Fruit fly (Drosophila melanogaster) whole organism, pupa: ENCODE data around the gene Culd.

Source experiments
- CG10348 ChIP-seq: fragments of 200-800 bp; sonication (Bioruptor generic); IDR thresholded peaks from 2 replicates; pipeline ENCODE4 v1.3.6; 2022; ENCODE audit warnings: missing biosample characterization, missing genetic modification characterization
- CG13204 ChIP-seq: fragments of 200-800 bp; sonication (Bioruptor generic); optimal IDR thresholded peaks from 2 replicates; lab custom pipeline; 2018; ENCODE audit warnings: missing biosample characterization, mild to moderate bottlenecking, missing genetic modification characterization, moderate library complexity
- CG15710 ChIP-seq: fragments of 200-800 bp; sonication (Bioruptor generic); optimal IDR thresholded peaks from 2 replicates; lab custom pipeline; 2018; ENCODE audit warnings: missing biosample characterization, mild to moderate bottlenecking, missing genetic modification characterization, moderate library complexity
- CG17806 ChIP-seq: fragments of 200-800 bp; sonication (Bioruptor generic); optimal IDR thresholded peaks from 2 replicates; lab custom pipeline; 2018; ENCODE audit warnings: missing biosample characterization, mild to moderate bottlenecking, missing genetic modification characterization, moderate library complexity
- CG34367 ChIP-seq: fragments of 200-800 bp; sonication (Bioruptor generic); optimal IDR thresholded peaks from 2 replicates; lab custom pipeline; 2018; ENCODE audit warnings: missing biosample characterization, mild to moderate bottlenecking, missing genetic modification characterization
- CG4496 ChIP-seq: fragments of 200-800 bp; sonication (Bioruptor generic); IDR thresholded peaks from 3 replicates; pipeline ENCODE4 v1.3.6; 2022; ENCODE audit warnings: missing biosample characterization, missing genetic modification characterization
- CG8159 ChIP-seq: fragments of 200-800 bp; sonication (Bioruptor generic); optimal IDR thresholded peaks from 3 replicates; lab custom pipeline; 2018; ENCODE audit warnings: missing biosample characterization, mild to moderate bottlenecking, missing genetic modification characterization, moderate library complexity
- CG9948 ChIP-seq: fragments of 200-800 bp; sonication (Bioruptor generic); optimal IDR thresholded peaks from 2 replicates; lab custom pipeline; 2018; ENCODE audit warnings: missing biosample characterization, mild to moderate bottlenecking, missing genetic modification characterization, moderate library complexity
- Ets98B ChIP-seq: fragments of 200-800 bp; sonication (Bioruptor generic); IDR thresholded peaks from 2 replicates; pipeline ENCODE4 v1.3.6; 2022; ENCODE audit warnings: missing biosample characterization, missing genetic modification characterization
- Pif1A ChIP-seq: fragments of 200-800 bp; sonication (Bioruptor generic); optimal IDR thresholded peaks from 3 replicates; lab custom pipeline; 2016; ENCODE audit warnings: missing biosample characterization, missing genetic modification characterization
- Pif1B ChIP-seq: fragments of 200-800 bp; sonication (Bioruptor generic); optimal IDR thresholded peaks from 3 replicates; lab custom pipeline; 2016; ENCODE audit warnings: missing biosample characterization, missing genetic modification characterization
- Snoo ChIP-seq: fragments of 200-800 bp; sonication (Bioruptor generic); optimal IDR thresholded peaks from 3 replicates; lab custom pipeline; 2017; ENCODE audit warnings: missing biosample characterization, mild to moderate bottlenecking, missing genetic modification characterization, inconsistent platforms
- fd96Ca ChIP-seq: fragments of 200-800 bp; sonication (Bioruptor generic); IDR thresholded peaks from 3 replicates; pipeline ENCODE4 v1.3.6; 2022; ENCODE audit warnings: missing biosample characterization, missing genetic modification characterization
- gl ChIP-seq: fragments of 200-800 bp; sonication (Bioruptor generic); optimal IDR thresholded peaks from 2 replicates; lab custom pipeline; 2018; ENCODE audit warnings: missing biosample characterization, mild to moderate bottlenecking, missing genetic modification characterization
- rn ChIP-seq: fragments of 200-800 bp; sonication (Bioruptor generic); IDR thresholded peaks from 2 replicates; pipeline ENCODE4 v1.3.6; 2022; ENCODE audit warnings: missing biosample characterization, missing genetic modification characterization

The Culd gene

DNA sequence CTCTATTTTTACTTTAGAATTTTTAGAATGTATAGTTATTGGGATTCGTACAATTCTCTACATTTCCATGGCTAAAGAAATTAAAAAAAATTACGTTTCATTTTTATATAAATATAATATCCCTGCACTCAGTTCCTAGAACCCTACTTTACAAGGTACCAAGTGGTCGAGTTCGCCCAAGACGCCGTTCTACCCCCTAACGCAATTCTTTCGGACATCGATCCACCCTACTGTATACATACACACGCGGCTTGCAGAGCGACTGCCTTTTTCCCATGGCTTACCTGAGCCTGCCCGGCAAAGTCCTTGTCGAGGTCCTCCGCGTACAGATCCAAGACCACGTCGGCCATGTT is 41.3 kb downstream of the Culd start:
- TF ChIP-seq Pif1A (GFP tag; lab: Kevin White, UChicago), result peak; percentile 32
- TF ChIP-seq CG13204, result no peak
- TF ChIP-seq CG4496 (GFP tag; lab: Robert Waterston, UW), result peak; percentile 63; the same call in 2 of the 3 replicates
- peak; percentile 48; the same call in 1 of the 2 replicates for TF ChIP-seq Ets98B (GFP tag; lab: Robert Waterston, UW)

DNA sequence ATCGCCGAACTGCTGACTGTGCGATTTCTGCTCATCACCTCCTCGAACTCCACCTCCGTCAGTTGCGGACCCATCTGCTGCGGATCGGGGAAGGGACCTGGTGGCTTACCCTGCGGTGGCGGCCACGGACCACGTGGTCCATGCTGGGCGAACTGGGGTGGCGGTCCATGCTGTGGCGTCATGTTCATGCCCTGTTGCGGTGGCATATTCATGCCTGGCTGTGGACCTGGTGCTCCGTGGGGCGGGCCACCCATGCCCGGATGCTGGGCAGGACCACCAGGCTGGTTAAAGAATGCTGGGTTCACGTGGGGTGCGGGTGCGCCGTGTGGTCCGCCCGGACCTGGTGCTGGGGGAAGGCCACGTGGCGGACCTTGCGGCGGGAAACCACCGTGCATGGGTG is 43.8 kb downstream of the Culd start:
- TF ChIP-seq CG8159 (tag; lab: Kevin White, UChicago) (no peak), gl (tag; lab: Kevin White, UChicago) (no peak), fd96Ca (GFP tag; lab: Robert Waterston, UW) (peak; percentile 42; the same call in 1 of the 3 replicates)
- TF ChIP-seq, all 21 proteins: peak for 1

DNA sequence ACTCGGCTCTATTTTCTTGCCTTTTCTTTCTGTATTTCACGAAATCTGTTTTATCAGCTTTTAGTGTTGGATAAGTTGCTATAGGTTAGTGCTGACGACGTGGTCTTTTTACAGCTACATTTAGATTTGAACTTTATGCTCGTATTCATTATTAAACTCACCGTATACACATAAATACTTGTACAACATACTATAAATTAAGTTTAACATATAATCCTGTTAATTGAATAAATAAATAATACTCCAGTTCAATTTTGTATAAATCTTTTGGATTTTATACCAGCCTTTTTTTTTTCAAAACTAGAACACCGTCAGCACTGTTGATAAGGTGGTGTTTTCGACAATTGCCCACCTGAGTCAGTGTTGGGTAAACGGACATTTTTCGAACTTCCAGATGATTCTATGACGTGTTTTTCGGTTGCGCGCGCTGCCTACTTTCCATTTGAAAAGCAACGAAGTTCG is 47.2 kb downstream of the Culd start, which contains the start of gene BI-1:
Gene BI-1 (minus strand): TSS at position 51 of the 462 bp plus-strand sequence.
- TF ChIP-seq Pif1B (GFP tag; lab: Kevin White, UChicago) (no peak), CG34367 (tag; lab: Kevin White, UChicago) (peak; percentile 21), rn (GFP tag; lab: Robert Waterston, UW) (no peak), CG15710 (peak; percentile 69), CG9948 (tag; lab: Kevin White, UChicago) (peak; percentile 43), CG17806 (peak; percentile 33), Snoo (tag; lab: Kevin White, UChicago) (peak; percentile 62)

DNA sequence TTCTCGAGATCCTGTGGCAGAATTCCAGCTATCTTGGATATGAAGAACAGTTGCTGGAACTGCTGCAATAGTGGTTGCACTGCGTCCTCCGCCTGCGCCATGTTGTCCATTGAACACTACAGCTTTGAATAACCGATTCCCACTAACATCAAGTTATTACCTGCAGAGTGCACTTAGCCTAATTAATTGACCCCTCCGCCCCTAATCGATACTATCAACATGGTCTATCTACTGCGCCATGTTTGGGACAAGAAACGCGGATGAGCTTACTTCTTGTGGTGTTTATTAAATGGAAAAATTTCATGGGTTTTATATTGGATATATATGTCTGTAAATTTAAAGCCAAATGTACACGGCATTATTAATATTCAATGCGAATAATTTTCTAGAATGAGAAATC is 49.2 kb downstream of the Culd start, which contains the start of gene Gr66a:
Gene Gr66a (minus strand): TSS at position 101 of the 400 bp plus-strand sequence.
- no peak for TF ChIP-seq gl (tag; lab: Kevin White, UChicago)
- no peak for TF ChIP-seq CG13204
- TF ChIP-seq CG8159 (tag; lab: Kevin White, UChicago), result no peak
- TF ChIP-seq CG34367 (tag; lab: Kevin White, UChicago), result no peak
- no peak for TF ChIP-seq Ets98B (GFP tag; lab: Robert Waterston, UW)

DNA sequence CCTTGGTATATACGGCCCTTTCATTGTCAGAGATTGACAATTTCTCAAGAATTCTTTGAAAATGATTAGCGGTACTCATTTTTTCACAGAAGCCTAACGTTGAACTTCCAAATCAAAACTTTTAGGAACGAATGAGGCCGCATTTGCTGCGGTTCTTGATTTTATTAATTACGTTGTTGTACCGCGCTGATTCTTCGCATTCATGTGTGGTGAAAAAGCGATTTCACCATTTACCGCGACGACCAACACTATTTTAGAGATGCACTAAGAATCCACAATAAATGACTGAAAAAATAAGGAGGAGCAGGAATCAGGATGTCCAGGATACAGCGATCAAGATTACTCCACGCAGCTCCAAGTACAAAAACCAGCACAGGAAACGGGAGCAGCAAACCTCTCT is 52.2 kb downstream of the Culd start, which contains the start of the genes CG7194 and Sbp2:
Gene CG7194 (minus strand): TSS at position 148 of the 400 bp plus-strand sequence.
Gene Sbp2 (plus strand): TSS at position 246 of the 400 bp plus-strand sequence.
- TF ChIP-seq CG10348 (GFP tag; lab: Robert Waterston, UW), result no peak
- peak; percentile 6 for TF ChIP-seq gl (tag; lab: Kevin White, UChicago)
